Fruit fly (Drosophila melanogaster) whole organism, embryonic: ENCODE measurements around the gene LPCAT.

Experiments used
- Nf-YA ChIP-seq: fragments of 200-800 bp; sonication (Bioruptor generic); IDR thresholded peaks from 2 replicates; pipeline ENCODE4 v1.3.6; 2022; ENCODE audit warnings: missing biosample characterization, missing genetic modification characterization
- ind ChIP-seq: fragments of 200-800 bp; sonication (Bioruptor generic); optimal IDR thresholded peaks from 3 replicates; lab custom pipeline; 2016; ENCODE audit warnings: missing biosample characterization, missing genetic modification characterization
- usp ChIP-seq: fragments of >200 bp; optimal IDR thresholded peaks from 2 replicates; lab custom pipeline; 2017; ENCODE audit warnings: missing biosample characterization, missing genetic modification characterization

DNA sequence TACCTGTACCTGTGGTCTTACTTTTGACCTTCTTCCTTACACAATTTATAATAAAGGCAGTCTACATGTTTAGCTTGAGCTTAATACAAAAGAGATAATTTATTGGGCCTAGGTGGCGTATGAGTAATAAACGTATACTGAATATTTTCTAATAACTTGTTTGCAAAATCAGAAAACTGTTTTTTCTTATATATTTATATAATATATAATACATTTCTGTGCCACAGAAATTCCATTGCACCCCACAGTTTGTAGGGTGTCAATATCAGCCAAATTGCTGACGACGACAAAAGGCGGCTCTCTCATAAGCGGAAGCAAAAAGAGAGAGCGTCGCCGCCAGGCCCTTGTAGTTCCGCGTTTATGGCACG lies 5.1 kb upstream of the LPCAT start:
- TF ChIP-seq Nf-YA (no peak), usp (no peak), ind (GFP tag; lab: Kevin White, UChicago) (no peak)
